Fruit fly (Drosophila melanogaster) whole organism, embryonic: Measurements from ENCODE around the gene Iris.

ENCODE experiments used
- Blimp-1 ChIP-seq: fragments of 200-800 bp; sonication (Bioruptor generic); optimal IDR thresholded peaks from 3 replicates; lab custom pipeline; 2018; ENCODE audit warnings: missing biosample characterization, missing genetic modification characterization, mild to moderate bottlenecking, moderate library complexity, missing genetic modification reagents
- Bteb2 ChIP-seq: fragments of 200-800 bp; sonication (Bioruptor generic); optimal IDR thresholded peaks from 2 replicates; lab custom pipeline; 2016; ENCODE audit warnings: missing biosample characterization, missing genetic modification characterization
- CG10462 ChIP-seq: fragments of 200-800 bp; sonication (Bioruptor generic); optimal IDR thresholded peaks from 2 replicates; lab custom pipeline; 2016; ENCODE audit warnings: missing biosample characterization, missing genetic modification characterization
- CG12769 ChIP-seq: fragments of 200-800 bp; sonication (Bioruptor generic); optimal IDR thresholded peaks from 2 replicates; lab custom pipeline; 2019; ENCODE audit warnings: missing biosample characterization, mild to moderate bottlenecking, missing genetic modification characterization, moderate library complexity
- CG14014 ChIP-seq: fragments of 200-800 bp; sonication (Bioruptor generic); IDR thresholded peaks from 2 replicates; pipeline ENCODE4 v1.3.6; 2022; ENCODE audit warnings: missing biosample characterization, missing genetic modification characterization
- CG14710 ChIP-seq: fragments of 200-800 bp; sonication (Bioruptor generic); optimal IDR thresholded peaks from 3 replicates; lab custom pipeline; 2019; ENCODE audit warnings: missing biosample characterization, mild to moderate bottlenecking, missing genetic modification characterization, moderate library complexity
- CG15479 ChIP-seq: fragments of 200-800 bp; sonication (Bioruptor generic); optimal IDR thresholded peaks from 3 replicates; lab custom pipeline; 2019; ENCODE audit warnings: missing biosample characterization, mild to moderate bottlenecking, missing genetic modification characterization, moderate library complexity
- CG32532 ChIP-seq: fragments of 200-800 bp; sonication (Bioruptor generic); IDR thresholded peaks from 2 replicates; pipeline ENCODE4 v1.3.6; 2022; ENCODE audit warnings: missing biosample characterization, missing genetic modification characterization
- CG34376 ChIP-seq: fragments of 200-800 bp; sonication (Bioruptor generic); optimal IDR thresholded peaks from 2 replicates; lab custom pipeline; 2018; ENCODE audit warnings: missing biosample characterization, mild to moderate bottlenecking, missing genetic modification characterization
- CG42726 ChIP-seq: fragments of 200-800 bp; sonication (Bioruptor generic); IDR thresholded peaks from 2 replicates; pipeline ENCODE4 v1.3.6; 2022; ENCODE audit warnings: missing biosample characterization, missing genetic modification characterization; ENCODE audit not compliant: partially characterized antibody
- CG4360 ChIP-seq: fragments of 200-800 bp; sonication (Bioruptor generic); IDR thresholded peaks from 2 replicates; pipeline ENCODE4 v1.3.6; 2022; ENCODE audit warnings: missing biosample characterization, missing genetic modification characterization
- CG5245 ChIP-seq: fragments of 200-800 bp; sonication (Bioruptor generic); optimal IDR thresholded peaks from 3 replicates; lab custom pipeline; 2016; ENCODE audit warnings: missing biosample characterization, missing genetic modification characterization
- CG6272 ChIP-seq: fragments of 200-800 bp; sonication (Bioruptor generic); IDR thresholded peaks from 2 replicates; pipeline ENCODE4 v1.3.6; 2022; ENCODE audit warnings: missing biosample characterization, missing genetic modification characterization
- CG6654 ChIP-seq: fragments of 200-800 bp; sonication (Bioruptor generic); optimal IDR thresholded peaks from 2 replicates; lab custom pipeline; 2017; ENCODE audit warnings: missing biosample characterization, mild to moderate bottlenecking, missing genetic modification characterization
- CG7963 ChIP-seq: fragments of 200-800 bp; sonication (Bioruptor generic); IDR thresholded peaks from 3 replicates; pipeline ENCODE4 v1.3.6; 2022; ENCODE audit warnings: missing biosample characterization, missing genetic modification characterization; ENCODE audit not compliant: partially characterized antibody
- CG9932 ChIP-seq: fragments of 200-800 bp; sonication (Bioruptor generic); IDR thresholded peaks from 2 replicates; pipeline ENCODE4 v1.3.6; 2022; ENCODE audit warnings: missing biosample characterization, missing genetic modification characterization
- Drgx ChIP-seq: fragments of 200-800 bp; sonication (Bioruptor generic); IDR thresholded peaks from 2 replicates; pipeline ENCODE4 v1.3.6; 2022; ENCODE audit warnings: missing biosample characterization, missing genetic modification characterization
- Gsc ChIP-seq: fragments of 200-800 bp; sonication (Bioruptor generic); IDR thresholded peaks from 2 replicates; pipeline ENCODE4 v1.3.6; 2022; ENCODE audit warnings: missing biosample characterization, missing genetic modification characterization
- HHEX ChIP-seq: fragments of 200-800 bp; sonication (Bioruptor generic); optimal IDR thresholded peaks from 3 replicates; lab custom pipeline; 2017; ENCODE audit warnings: missing biosample characterization, mild to moderate bottlenecking, missing genetic modification characterization, missing genetic modification reagents
- HLHmδ ChIP-seq: fragments of 200-800 bp; sonication (Bioruptor generic); optimal IDR thresholded peaks from 2 replicates; lab custom pipeline; 2018; ENCODE audit warnings: missing biosample characterization, mild to moderate bottlenecking, missing genetic modification characterization, moderate library complexity
- Hr51 ChIP-seq, 2 experiments: fragments of 200-800 bp; sonication (Bioruptor generic); optimal IDR thresholded peaks; 2 replicates in 1 of 2; 3 replicates in 1 of 2; lab custom pipeline; 2016 to 2018; ENCODE audit warnings: missing biosample characterization in 2 of 2, missing genetic modification characterization in 2 of 2, mild to moderate bottlenecking in 1 of 2, moderate library complexity in 1 of 2
- Lim3 ChIP-seq: fragments of 200-800 bp; sonication (Bioruptor generic); IDR thresholded peaks from 2 replicates; pipeline ENCODE4 v1.3.6; 2022; ENCODE audit warnings: missing biosample characterization, missing genetic modification characterization
- Nf-YA ChIP-seq: fragments of 200-800 bp; sonication (Bioruptor generic); IDR thresholded peaks from 2 replicates; pipeline ENCODE4 v1.3.6; 2022; ENCODE audit warnings: missing biosample characterization, missing genetic modification characterization
- Ptx1 ChIP-seq: fragments of 200-800 bp; sonication (Bioruptor generic); IDR thresholded peaks from 2 replicates; pipeline ENCODE4 v1.3.6; 2022; ENCODE audit warnings: missing biosample characterization, missing genetic modification characterization
- Sin3A ChIP-seq: fragments of >200 bp; optimal IDR thresholded peaks from 2 replicates; lab custom pipeline; 2018
- Sox102F ChIP-seq: fragments of 200-800 bp; sonication (Bioruptor generic); optimal IDR thresholded peaks from 2 replicates; lab custom pipeline; 2018; ENCODE audit warnings: missing biosample characterization, mild to moderate bottlenecking, missing genetic modification characterization, moderate library complexity
- Sry-δ ChIP-seq: fragments of 200-800 bp; sonication (Bioruptor generic); optimal IDR thresholded peaks from 2 replicates; lab custom pipeline; 2016; ENCODE audit warnings: missing biosample characterization, missing genetic modification characterization
- amos ChIP-seq: fragments of 200-800 bp; sonication (Bioruptor generic); IDR thresholded peaks from 2 replicates; pipeline ENCODE4 v1.3.6; 2022; ENCODE audit warnings: missing biosample characterization, missing genetic modification characterization; ENCODE audit not compliant: partially characterized antibody
- br ChIP-seq: fragments of >200 bp; optimal IDR thresholded peaks from 2 replicates; lab custom pipeline; 2017
- caup ChIP-seq: fragments of 200-800 bp; sonication (Bioruptor generic); optimal IDR thresholded peaks from 3 replicates; lab custom pipeline; 2017; ENCODE audit warnings: missing biosample characterization, mild to moderate bottlenecking, missing genetic modification characterization, moderate library complexity; ENCODE audit not compliant: severe bottlenecking
- cg ChIP-seq: fragments of 200-800 bp; sonication (Bioruptor generic); optimal IDR thresholded peaks from 3 replicates; lab custom pipeline; 2019; ENCODE audit warnings: missing biosample characterization, mild to moderate bottlenecking, missing genetic modification characterization, moderate library complexity
- chm ChIP-seq: fragments of 200-800 bp; sonication (Bioruptor generic); IDR thresholded peaks from 2 replicates; pipeline ENCODE4 v1.3.6; 2022; ENCODE audit warnings: missing biosample characterization, missing genetic modification characterization
- disco-r ChIP-seq: fragments of 200-800 bp; sonication (Bioruptor generic); optimal IDR thresholded peaks from 2 replicates; lab custom pipeline; 2016; ENCODE audit warnings: missing biosample characterization, missing genetic modification characterization
- dysf ChIP-seq: fragments of 200-800 bp; sonication (Bioruptor generic); IDR thresholded peaks from 3 replicates; pipeline ENCODE4 v1.3.6; 2022; ENCODE audit warnings: missing biosample characterization, missing genetic modification characterization
- emc ChIP-seq: fragments of 200-800 bp; sonication (Bioruptor generic); optimal IDR thresholded peaks from 2 replicates; lab custom pipeline; 2016; ENCODE audit warnings: missing biosample characterization, missing genetic modification characterization
- ewg ChIP-seq: fragments of 200-800 bp; sonication (Bioruptor generic); optimal IDR thresholded peaks from 3 replicates; lab custom pipeline; 2017; ENCODE audit warnings: mild to moderate bottlenecking, missing biosample characterization, missing genetic modification reagents, missing genetic modification characterization
- exex ChIP-seq: fragments of 200-800 bp; sonication (Bioruptor generic); optimal IDR thresholded peaks from 4 replicates; lab custom pipeline; 2018; ENCODE audit warnings: missing biosample characterization, mild to moderate bottlenecking, missing genetic modification characterization, moderate library complexity
- fd102C ChIP-seq: fragments of 200-800 bp; sonication (Bioruptor generic); optimal IDR thresholded peaks from 2 replicates; lab custom pipeline; 2018; ENCODE audit warnings: missing biosample characterization, mild to moderate bottlenecking, missing genetic modification characterization, moderate library complexity
- her ChIP-seq: fragments of 200-800 bp; sonication (Bioruptor generic); optimal IDR thresholded peaks from 2 replicates; lab custom pipeline; 2016; ENCODE audit warnings: missing biosample characterization, missing genetic modification characterization
- ind ChIP-seq: fragments of 200-800 bp; sonication (Bioruptor generic); optimal IDR thresholded peaks from 3 replicates; lab custom pipeline; 2016; ENCODE audit warnings: missing biosample characterization, missing genetic modification characterization
- klu ChIP-seq: fragments of 200-800 bp; sonication (Bioruptor generic); IDR thresholded peaks from 2 replicates; pipeline ENCODE4 v1.3.6; 2022; ENCODE audit warnings: missing biosample characterization, missing genetic modification characterization
- nerfin-2 ChIP-seq: fragments of 200-800 bp; sonication (Bioruptor generic); IDR thresholded peaks from 2 replicates; pipeline ENCODE4 v1.3.6; 2022; ENCODE audit warnings: missing biosample characterization, missing genetic modification characterization; ENCODE audit not compliant: partially characterized antibody
- prd ChIP-seq, 3 experiments: fragments of >200 bp in 2 of 3; fragments of 200-800 bp in 1 of 3; sonication (Bioruptor generic) in 1 of 3; optimal IDR thresholded peaks in 2 of 3; IDR thresholded peaks in 1 of 3; 2 replicates in 2 of 3; 3 replicates in 1 of 3; pipeline versions ENCODE4 v1.3.6 to Lab custom; 2017 to 2022; ENCODE audit warnings: missing biosample characterization in 1 of 3, missing genetic modification characterization in 1 of 3
- ranshi ChIP-seq: fragments of 200-800 bp; sonication (Bioruptor generic); IDR thresholded peaks from 2 replicates; pipeline ENCODE4 v1.3.6; 2022; ENCODE audit warnings: missing biosample characterization, missing genetic modification characterization
- sob ChIP-seq: fragments of 200-800 bp; sonication (Bioruptor generic); IDR thresholded peaks from 2 replicates; pipeline ENCODE4 v1.3.6; 2022; ENCODE audit warnings: missing biosample characterization, missing genetic modification characterization
- tx ChIP-seq: fragments of 200-800 bp; sonication (Bioruptor generic); optimal IDR thresholded peaks from 2 replicates; lab custom pipeline; 2016; ENCODE audit warnings: missing biosample characterization, missing genetic modification characterization
- unpg ChIP-seq: fragments of 200-800 bp; sonication (Bioruptor generic); optimal IDR thresholded peaks from 3 replicates; lab custom pipeline; 2018; ENCODE audit warnings: missing biosample characterization, mild to moderate bottlenecking, missing genetic modification characterization, moderate library complexity
- z ChIP-seq: fragments of 200-800 bp; sonication (Bioruptor generic); IDR thresholded peaks from 3 replicates; pipeline ENCODE4 v1.3.6; 2022; ENCODE audit warnings: missing biosample characterization, missing genetic modification characterization

Iris gene

dm6 chr2L:1172704-1173107 is 38.8 kb upstream of the Iris start, which contains the start of the genes Charon and CG4887 (continued):
- peak; percentile 77 for TF ChIP-seq CG6272
- peak; percentile 89 for TF ChIP-seq Sin3A (lab: Kevin White, UChicago)
- no peak for TF ChIP-seq prd (optimal IDR thresholded peaks at IDR 0.05; lab: Kevin White, UChicago)
- peak; percentile 89 for TF ChIP-seq prd (GFP tag; IDR thresholded peaks at IDR 0.05; lab: Robert Waterston, UW)
- TF ChIP-seq CG14014 (GFP tag; lab: Robert Waterston, UW): peak; percentile 71
- peak; percentile 17 for TF ChIP-seq emc (GFP tag; lab: Kevin White, UChicago)
- TF ChIP-seq unpg (GFP tag; lab: Kevin White, UChicago): no peak
- peak; percentile 61; the same call in 1 of the 2 replicates for TF ChIP-seq chm (GFP tag; lab: Robert Waterston, UW)

dm6 chr2L:1169867-1170415 is 36.0 kb upstream of the Iris start, which contains the start of the genes CG31922 and Plap:
Gene CG31922, plus strand, starts transcription at chr2L:1170181.
Gene Plap, minus strand, starts transcription at chr2L:1170365.
- TF ChIP-seq CG32532 (GFP tag; lab: Robert Waterston, UW) (peak; percentile 60), z (no peak), amos (GFP tag; lab: Robert Waterston, UW) (peak; percentile 82; the same call in 1 of the 2 replicates), Sry-δ (GFP tag; lab: Kevin White, UChicago) (peak; percentile 96), CG6654 (GFP tag; lab: Kevin White, UChicago) (no peak), disco-r (GFP tag; lab: Kevin White, UChicago) (peak; percentile 31), caup (GFP tag; lab: Kevin White, UChicago) (peak; percentile 14), CG9932 (GFP tag; lab: Robert Waterston, UW) (peak; percentile 89), dysf (GFP tag; lab: Robert Waterston, UW) (peak; percentile 62; the same call in 1 of the 3 replicates), CG42726 (GFP tag; lab: Robert Waterston, UW) (no peak), fd102C (GFP tag; lab: Kevin White, UChicago) (no peak), CG10462 (GFP tag; lab: Kevin White, UChicago) (peak; percentile 38), Gsc (no peak), CG5245 (peak; percentile 39), her (GFP tag; lab: Kevin White, UChicago) (peak; percentile 9), Nf-YA (GFP tag; lab: Robert Waterston, UW) (no peak), CG14710 (peak; percentile 86), ranshi (no peak), br (lab: Kevin White, UChicago) (no peak), Lim3 (no peak), tx (GFP tag; lab: Kevin White, UChicago) (peak; percentile 41), HLHmδ (no peak), Ptx1 (GFP tag; lab: Robert Waterston, UW) (peak; percentile 61; the same call in 1 of the 2 replicates), CG12769 (tag; lab: Kevin White, UChicago) (no peak), sob (GFP tag; lab: Robert Waterston, UW) (peak; percentile 73), Bteb2 (peak; percentile 56), exex (tag; lab: Kevin White, UChicago) (no peak), HHEX (GFP tag; lab: Kevin White, UChicago) (peak; percentile 3), CG15479 (GFP tag; lab: Kevin White, UChicago) (no peak), Hr51 (GFP tag; optimal IDR thresholded peaks at IDR 0.05; lab: Kevin White, UChicago) (peak in 1 of 2 experiments; percentile 65), klu (peak; percentile 52), cg (GFP tag; lab: Kevin White, UChicago) (no peak), Drgx (GFP tag; lab: Robert Waterston, UW) (no peak), nerfin-2 (peak; percentile 81), Sox102F (GFP tag; lab: Kevin White, UChicago) (no peak), Blimp-1 (GFP tag; lab: Kevin White, UChicago) (no peak), ewg (GFP tag; lab: Kevin White, UChicago) (no peak), ind (peak; percentile 75), CG34376 (GFP tag; lab: Kevin White, UChicago) (peak; percentile 77), CG7963 (GFP tag; lab: Robert Waterston, UW) (no peak), CG4360 (GFP tag; lab: Robert Waterston, UW) (no peak)
